Worm (Caenorhabditis elegans): Measurements from ENCODE around the gene F11G11.4.
A peak's percentile ranks its signal among the peaks of the same experiment; 100 is the strongest.

DNA sequence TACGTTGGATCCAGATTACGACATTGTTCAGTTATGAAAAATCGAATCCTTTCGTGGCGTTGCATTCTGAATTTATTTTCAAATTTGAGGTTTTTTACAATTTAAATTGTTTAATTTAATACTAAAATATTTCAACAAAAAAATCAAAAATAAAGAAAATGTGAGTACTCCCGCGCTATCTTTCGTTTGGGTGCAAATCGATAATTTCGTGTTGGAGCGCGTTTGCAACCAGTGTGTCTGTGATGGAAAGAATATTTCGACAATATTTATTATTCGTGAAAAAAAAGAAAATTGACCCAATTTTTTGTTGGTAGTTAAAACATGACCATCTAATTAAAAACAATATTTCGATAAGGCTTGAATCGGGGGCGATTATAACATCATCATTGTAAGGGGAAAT, 41.6 kb downstream of the F11G11.4 start, which contains the start of gene R05F9.9:
- no peak for TF ChIP-seq set-16 (GFP tag; IDR thresholded peaks at IDR 0.05)
- TF ChIP-seq daf-8 (GFP tag; IDR thresholded peaks at IDR 0.05), result no peak
- TF ChIP-seq spr-3 (GFP tag; optimal IDR thresholded peaks at IDR 0.05), result no peak
- no peak for TF ChIP-seq tra-1 (GFP tag; IDR thresholded peaks at IDR 0.05)
- TF ChIP-seq nhr-48 (tag; optimal IDR thresholded peaks at IDR 0.05), result peak; percentile 1
- TF ChIP-seq T20F7.1 (GFP tag; optimal IDR thresholded peaks at IDR 0.05), result peak; percentile 66
- no peak for TF ChIP-seq F44E2.7 (GFP tag; IDR thresholded peaks at IDR 0.05)
- peak; percentile 22; the same call in 1 of the 2 replicates for TF ChIP-seq pha-4 (GFP tag; IDR thresholded peaks at IDR 0.05)
- no peak for TF ChIP-seq pha-4 (tag; optimal IDR thresholded peaks at IDR 0.05)
- TF ChIP-seq mdl-1 (tag; optimal IDR thresholded peaks at IDR 0.05), result no peak
- TF ChIP-seq egl-27 (tag; optimal IDR thresholded peaks at IDR 0.05), result no peak
- no peak for TF ChIP-seq sdz-12 (GFP tag; optimal IDR thresholded peaks at IDR 0.05)
- no peak for TF ChIP-seq skn-1 (tag; optimal IDR thresholded peaks at IDR 0.05)
